Fruit fly (Drosophila melanogaster) Kc167 (cell line): ENCODE results near the gene Cpr97Eb.

Experiments used
- Myc ChIP-seq: fragments of >200 bp; optimal IDR thresholded peaks from 2 replicates; lab custom pipeline; 2017; ENCODE audit warnings: missing external identifiers
- insv ChIP-seq: fragments of >200 bp; optimal IDR thresholded peaks from 3 replicates; lab custom pipeline; 2018; ENCODE audit warnings: missing external identifiers
- psq ChIP-seq: fragments of >200 bp; optimal IDR thresholded peaks from 2 replicates; lab custom pipeline; 2017; ENCODE audit warnings: missing external identifiers

DNA sequence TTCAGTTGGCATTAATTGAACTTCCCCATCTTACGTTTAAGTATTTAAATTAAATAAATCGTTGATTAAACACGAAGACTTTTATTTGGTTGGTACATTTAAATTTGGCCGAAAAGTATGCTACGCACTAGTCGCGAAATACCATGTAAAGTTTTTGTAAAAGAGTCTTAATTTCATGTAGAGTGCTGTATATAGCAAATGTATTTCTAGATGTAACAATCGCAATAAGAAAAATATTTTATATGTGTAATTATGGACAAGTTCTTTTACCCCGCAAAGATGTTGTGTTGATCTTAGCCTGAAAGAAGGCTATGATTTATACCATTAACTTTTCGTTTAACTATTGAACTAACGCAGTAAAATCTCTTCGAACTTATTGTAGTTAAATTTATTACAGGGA lies 8.2 kb downstream of the Cpr97Eb start:
- TF ChIP-seq Myc (lab: Kevin White, UChicago) (no peak), insv (lab: Kevin White, UChicago) (no peak), psq (no peak)
